Fruit fly (Drosophila melanogaster) whole organism, larva: ENCODE measurements around the gene CG15922.

Experiments used
- noc ChIP-seq: fragments of 200-800 bp; sonication (Bioruptor generic); optimal IDR thresholded peaks from 3 replicates; lab custom pipeline; 2019; ENCODE audit warnings: missing biosample characterization, mild to moderate bottlenecking, missing genetic modification characterization, moderate library complexity

CG15922 gene

DNA sequence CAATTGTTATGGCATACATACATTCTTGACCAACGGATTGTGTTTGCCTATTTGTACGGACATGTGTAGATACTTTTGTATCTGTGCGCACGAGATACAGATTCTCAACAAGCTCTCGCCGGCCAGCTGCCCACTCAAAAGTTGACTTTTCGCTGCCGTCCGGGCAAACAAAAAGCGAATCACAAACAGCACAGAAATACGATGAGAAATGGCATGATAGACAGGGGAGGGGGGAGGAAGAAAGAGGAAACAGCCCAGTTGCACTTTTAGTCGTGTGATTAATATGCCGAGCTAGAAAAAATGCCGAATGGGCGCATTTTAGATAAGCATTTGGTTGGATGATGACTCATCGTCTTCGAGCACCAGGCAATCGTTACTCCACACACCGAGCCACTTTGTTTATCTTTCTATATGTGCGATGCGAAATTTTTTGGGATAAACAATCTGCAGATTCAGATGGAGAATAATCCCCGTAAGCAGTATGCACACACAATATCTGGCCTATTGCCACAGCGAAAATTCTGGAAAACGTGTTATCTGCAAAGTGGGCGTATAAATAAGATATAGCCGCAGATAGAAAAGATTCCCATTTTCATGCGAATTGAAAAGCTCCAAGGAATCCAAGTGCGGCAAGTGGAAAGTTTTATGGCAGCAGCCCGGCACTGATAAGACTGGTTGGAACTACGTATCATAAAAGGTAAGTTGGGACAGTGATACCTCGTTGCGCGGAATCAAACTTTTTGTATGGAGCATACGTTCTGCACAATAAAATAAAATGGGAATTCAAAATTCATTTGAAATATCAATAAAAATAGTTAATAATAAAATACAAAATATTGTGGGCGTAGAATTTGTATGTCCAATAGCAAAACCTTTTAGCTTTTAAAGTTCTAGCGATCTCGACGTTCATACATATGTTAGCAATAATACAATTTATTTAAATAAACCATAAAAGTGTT lies 13.1 kb downstream of the CG15922 start:
- peak; percentile 73 for TF ChIP-seq noc (tag; lab: Kevin White, UChicago)

DNA sequence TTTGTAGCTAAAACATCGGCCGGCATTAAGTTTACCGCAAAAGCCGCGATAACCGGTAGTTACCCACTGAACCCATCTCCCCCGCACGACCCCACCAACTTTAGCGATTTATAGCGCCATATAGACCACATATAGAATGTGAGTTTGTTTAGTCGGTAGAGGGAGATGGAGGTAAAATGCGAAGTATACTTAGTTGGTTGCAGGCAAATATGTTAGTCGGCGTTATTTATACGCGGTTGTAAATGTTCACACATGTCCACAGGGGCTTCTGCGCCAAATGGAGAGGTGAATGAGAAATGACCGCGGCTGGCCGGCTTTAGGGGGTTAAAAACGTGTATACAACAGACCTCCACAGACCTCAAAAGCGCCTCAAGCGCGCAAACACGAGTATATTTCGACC lies 14.4 kb downstream of the CG15922 start:
- peak; percentile 10 for TF ChIP-seq noc (tag; lab: Kevin White, UChicago)

DNA sequence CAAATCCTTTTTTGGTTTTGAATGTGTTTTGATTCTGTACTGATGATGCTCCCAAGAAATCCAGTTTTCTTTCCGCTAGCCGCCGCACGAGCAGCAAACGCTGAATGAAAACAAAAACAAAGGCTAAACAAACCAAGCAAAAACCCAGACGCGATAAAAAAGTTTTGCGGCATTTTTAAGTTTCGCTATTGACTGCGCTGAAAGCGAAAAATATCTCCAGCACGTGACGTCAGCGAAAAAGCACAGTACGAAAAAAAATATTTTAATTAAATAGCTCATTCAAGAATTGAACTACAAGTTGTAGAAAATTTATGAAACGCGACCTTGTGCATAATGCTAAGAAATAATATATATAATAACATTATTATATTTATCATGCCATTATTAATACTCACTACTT lies 15.1 kb downstream of the CG15922 start:
- no peak for TF ChIP-seq noc (tag; lab: Kevin White, UChicago)

DNA sequence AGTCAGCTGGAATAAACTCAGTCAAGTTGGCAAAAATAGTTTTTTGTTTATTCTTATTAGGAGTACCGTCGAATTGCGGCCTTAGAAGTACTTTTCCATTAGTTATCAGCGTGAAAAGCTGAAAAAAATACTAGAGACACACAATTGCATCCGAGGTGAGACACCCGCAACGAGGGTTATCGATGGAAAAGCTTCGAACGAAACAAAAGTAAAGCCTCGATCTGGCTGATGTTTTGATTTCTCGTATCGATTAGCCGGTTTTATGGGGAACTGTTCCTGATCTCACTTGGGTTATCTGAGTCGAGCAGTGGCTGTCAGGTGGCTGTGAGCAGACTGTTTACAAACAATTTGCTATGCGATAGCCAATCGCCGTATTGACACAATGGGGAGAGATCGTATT lies 16.4 kb downstream of the CG15922 start:
- no peak for TF ChIP-seq noc (tag; lab: Kevin White, UChicago)

DNA sequence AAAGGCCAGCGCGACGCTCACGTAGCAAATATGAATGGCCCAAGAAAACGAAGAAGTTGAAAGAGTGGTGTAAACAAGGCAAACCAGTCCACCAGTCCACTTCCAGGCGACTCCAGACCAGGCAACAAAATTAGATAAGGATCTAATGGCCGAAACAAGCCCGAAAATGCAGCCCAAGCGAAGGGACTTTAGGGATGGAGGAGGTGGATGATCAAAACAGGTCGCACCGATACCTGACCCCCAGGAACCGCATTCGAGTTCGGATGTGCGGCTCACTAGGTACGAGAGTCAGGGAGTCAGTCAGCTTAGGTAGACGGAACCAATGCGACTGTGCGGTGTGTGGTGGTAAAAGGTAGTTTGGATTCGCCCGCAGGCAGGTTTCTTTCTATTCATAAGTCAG lies 16.9 kb downstream of the CG15922 start:
- TF ChIP-seq noc (tag; lab: Kevin White, UChicago): no peak

DNA sequence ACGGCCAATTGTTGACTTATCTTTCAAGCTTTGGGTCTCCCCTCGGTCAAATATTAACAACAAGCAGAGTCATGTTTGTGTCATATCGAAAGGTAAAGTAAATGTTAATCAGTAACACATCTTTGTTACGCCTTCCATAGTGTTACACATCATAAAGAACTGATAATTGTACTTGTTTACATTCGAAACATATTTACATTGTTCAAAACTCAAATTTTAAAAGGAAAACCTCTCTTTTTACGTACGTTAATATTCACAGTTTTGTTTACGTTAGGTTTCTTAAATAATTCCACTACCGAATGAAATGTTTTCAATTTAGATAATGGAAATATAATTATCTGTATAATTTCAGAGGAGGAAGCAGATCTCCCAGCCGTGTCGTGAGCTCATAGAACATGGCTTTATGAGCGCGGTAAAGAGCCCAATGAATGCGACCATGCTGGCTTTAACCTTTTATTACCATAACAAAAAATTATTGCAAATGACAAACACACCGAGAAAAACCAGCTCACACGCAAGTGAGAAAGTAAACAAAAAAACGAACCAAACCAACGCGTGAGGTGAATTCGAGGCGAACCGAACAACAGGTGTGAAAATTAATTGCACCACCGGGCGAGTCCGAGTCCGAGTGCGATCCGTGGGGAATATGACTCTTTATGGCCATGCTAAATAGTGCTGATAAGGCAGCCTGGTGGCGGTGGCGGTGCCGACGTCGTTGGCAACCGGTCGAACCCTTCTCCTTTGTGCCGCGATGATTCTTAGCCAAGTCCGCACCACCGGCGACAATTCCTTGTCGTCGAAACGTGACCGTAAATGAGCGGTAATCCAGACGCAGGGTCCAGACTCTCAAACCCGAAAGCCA lies 17.6 kb downstream of the CG15922 start:
- no peak for TF ChIP-seq noc (tag; lab: Kevin White, UChicago)

DNA sequence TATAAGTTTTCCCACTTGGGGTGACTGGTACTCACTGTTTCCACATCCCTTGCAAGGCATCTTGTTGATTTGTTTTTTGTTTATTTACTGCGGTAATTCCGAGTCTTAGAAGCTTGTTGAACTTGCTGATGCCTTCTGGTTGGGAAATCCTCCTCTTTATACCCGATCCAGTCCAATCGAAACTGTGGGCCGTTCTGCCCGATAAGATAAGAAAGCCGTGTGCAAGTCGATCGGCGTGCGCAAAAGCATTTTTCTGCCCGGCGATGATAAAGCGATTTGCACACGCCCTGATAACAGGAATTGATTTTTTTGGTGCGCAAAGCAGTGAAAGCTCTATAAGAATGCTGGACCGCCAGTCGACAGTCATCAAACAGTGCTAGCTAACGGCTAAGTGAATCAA lies 25.5 kb downstream of the CG15922 start, which contains the start of the genes MtnE and MtnD:
Gene MtnE, minus strand, starts transcription at position 130 of the 400 bp plus-strand sequence.
Gene MtnD, plus strand, starts transcription at position 388 of the 400 bp plus-strand sequence.
- no peak for TF ChIP-seq noc (tag; lab: Kevin White, UChicago)

DNA sequence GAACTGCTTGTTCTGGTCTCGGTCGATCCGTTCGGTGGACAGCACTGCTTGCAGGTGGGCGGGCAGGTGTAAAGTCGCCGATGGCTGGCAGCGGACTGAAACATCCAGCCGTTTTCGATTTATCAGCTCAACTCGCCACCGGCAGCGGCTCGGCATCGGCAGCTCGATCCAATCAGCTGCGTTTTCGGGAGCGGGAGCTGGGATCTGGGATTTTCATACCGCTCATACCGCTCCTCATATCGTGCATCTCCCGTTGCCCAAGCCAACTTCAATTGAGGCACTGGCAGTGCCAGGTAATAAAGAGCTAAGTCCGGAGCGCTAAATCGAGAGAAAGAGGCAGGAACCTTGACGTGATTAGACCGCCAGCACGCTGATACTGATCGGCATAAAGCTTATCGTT lies 47.7 kb downstream of the CG15922 start, which contains the start of gene MFS9:
Gene MFS9, minus strand, starts transcription at position 101 of the 400 bp plus-strand sequence.
- TF ChIP-seq noc (tag; lab: Kevin White, UChicago): no peak
